Fruit fly (Drosophila melanogaster): ENCODE data around the gene Ctps.
A peak's percentile ranks its signal among the peaks of the same experiment; 100 is the strongest.

Ctps gene

DNA sequence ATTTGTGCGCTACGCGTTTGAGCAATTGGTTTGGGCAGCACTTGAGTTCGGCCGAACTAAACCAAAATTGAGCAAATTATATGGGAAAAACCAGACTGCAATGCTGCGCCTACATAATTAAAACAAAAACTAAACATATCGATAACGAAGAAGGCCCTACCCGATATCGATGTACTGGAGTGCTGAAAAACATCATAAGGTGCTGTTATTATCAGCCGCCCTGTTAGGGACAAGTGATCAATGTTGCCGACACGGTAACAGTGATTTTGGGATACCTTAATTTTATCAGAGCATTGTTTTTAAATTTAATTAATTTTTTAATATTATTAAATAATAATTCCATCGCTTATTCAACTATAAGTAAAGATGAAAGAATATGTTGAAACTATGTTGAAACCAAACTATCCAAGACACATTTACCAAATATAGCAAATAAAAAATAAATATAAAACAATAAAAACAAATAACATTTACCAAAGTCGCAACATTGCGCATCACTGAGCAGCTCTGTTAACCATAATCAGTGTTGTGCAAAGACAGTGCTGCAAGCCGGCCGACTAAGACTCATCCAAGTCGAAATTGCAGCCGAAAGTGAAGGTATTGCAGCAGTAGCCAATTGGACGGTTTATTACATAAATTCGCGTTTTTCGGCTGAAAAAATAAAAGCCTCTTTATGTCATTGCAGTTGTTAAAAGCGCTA lies 3.0 kb upstream of the Ctps start, which contains the start of the genes sstn, Plp and GlyRS (continued):
- no peak for TF ChIP-seq CG16815 (GFP tag; optimal IDR thresholded peaks at IDR 0.05)
- TF ChIP-seq sd (tag; optimal IDR thresholded peaks at IDR 0.05): no peak
- TF ChIP-seq CG4617 (GFP tag; optimal IDR thresholded peaks at IDR 0.05; ENCODE audit: borderline replicate concordance): peak; percentile 35
- TF ChIP-seq slou (GFP tag; optimal IDR thresholded peaks at IDR 0.05): no peak
- TF ChIP-seq nom (GFP tag; optimal IDR thresholded peaks at IDR 0.05): no peak
- TF ChIP-seq CG13296 (GFP tag; optimal IDR thresholded peaks at IDR 0.05): peak; percentile 49
- TF ChIP-seq mld (GFP tag; IDR thresholded peaks at IDR 0.05; ENCODE audit: partially characterized antibody): no peak
- TF ChIP-seq Dad (GFP tag; optimal IDR thresholded peaks at IDR 0.05): no peak
- no peak for TF ChIP-seq CG8359 (GFP tag; optimal IDR thresholded peaks at IDR 0.05; ENCODE audit: borderline replicate concordance)
- TF ChIP-seq CG2678 (tag; optimal IDR thresholded peaks at IDR 0.05): peak; percentile 61
- no peak for TF ChIP-seq CG8281 (tag; optimal IDR thresholded peaks at IDR 0.05)
- TF ChIP-seq NK7.1 (GFP tag; optimal IDR thresholded peaks at IDR 0.05): no peak
- no peak for TF ChIP-seq CG1024 (GFP tag; IDR thresholded peaks at IDR 0.05)
- peak; percentile 28 for TF ChIP-seq CG4820 (GFP tag; optimal IDR thresholded peaks at IDR 0.05)
- TF ChIP-seq stwl (tag; optimal IDR thresholded peaks at IDR 0.05): peak; percentile 56
- TF ChIP-seq Dek (tag; optimal IDR thresholded peaks at IDR 0.05): peak; percentile 24
- no peak for TF ChIP-seq Mad (GFP tag; optimal IDR thresholded peaks at IDR 0.05)
- TF ChIP-seq Fer3 (tag; optimal IDR thresholded peaks at IDR 0.05): peak; percentile 16
- TF ChIP-seq CG10979 (tag; optimal IDR thresholded peaks at IDR 0.05): peak; percentile 22
- no peak for TF ChIP-seq ken (GFP tag; IDR thresholded peaks at IDR 0.05)
- TF ChIP-seq CG12155 (GFP tag; optimal IDR thresholded peaks at IDR 0.05): peak; percentile 31
- peak; percentile 61 for TF ChIP-seq CG8290 (GFP tag; optimal IDR thresholded peaks at IDR 0.05)
- TF ChIP-seq CG8290 (tag; optimal IDR thresholded peaks at IDR 0.05): peak in 1 of 2 experiments; percentile 1
- no peak for TF ChIP-seq CG11456 (GFP tag; IDR thresholded peaks at IDR 0.05)
- no peak for TF ChIP-seq CG16779 (GFP tag; IDR thresholded peaks at IDR 0.05)
- no peak for TF ChIP-seq CG6272 (GFP tag; IDR thresholded peaks at IDR 0.05)
- no peak for TF ChIP-seq CG4730 (GFP tag; IDR thresholded peaks at IDR 0.05)
- no peak for TF ChIP-seq GATAe (GFP tag; conservative IDR thresholded peaks at IDR 0.05)
- TF ChIP-seq usp (GFP tag; optimal IDR thresholded peaks at IDR 0.05): no peak
- TF ChIP-seq CG6254 (GFP tag; optimal IDR thresholded peaks at IDR 0.05): no peak
- peak; percentile 17 for TF ChIP-seq Dp (GFP tag; optimal IDR thresholded peaks at IDR 0.05)
- no peak for TF ChIP-seq ems (GFP tag; optimal IDR thresholded peaks at IDR 0.05)
- peak in 1 of 3 experiments; percentile 40 for TF ChIP-seq lola (GFP tag; optimal IDR thresholded peaks at IDR 0.05)
- no peak for TF ChIP-seq CG1647 (GFP tag; optimal IDR thresholded peaks at IDR 0.05)
- TF ChIP-seq HLH3B (GFP tag; IDR thresholded peaks at IDR 0.05): no peak
- TF ChIP-seq twi (tag; optimal IDR thresholded peaks at IDR 0.05): peak; percentile 26
- no peak for TF ChIP-seq ab (GFP tag; optimal IDR thresholded peaks at IDR 0.05)
- TF ChIP-seq unpg (GFP tag; optimal IDR thresholded peaks at IDR 0.05): peak; percentile 8
- peak; percentile 61 for TF ChIP-seq phol (tag; optimal IDR thresholded peaks at IDR 0.05)
- no peak for TF ChIP-seq Hand (GFP tag; optimal IDR thresholded peaks at IDR 0.05)
- no peak for TF ChIP-seq chn (GFP tag; optimal IDR thresholded peaks at IDR 0.05)
- peak; percentile 68 for TF ChIP-seq Sox100B (GFP tag; optimal IDR thresholded peaks at IDR 0.05)
- no peak for TF ChIP-seq Stat92E (GFP tag; optimal IDR thresholded peaks at IDR 0.05)
- TF ChIP-seq D (optimal IDR thresholded peaks at IDR 0.05): no peak
- peak; percentile 27 for TF ChIP-seq D (GFP tag; optimal IDR thresholded peaks at IDR 0.05)
- no peak for TF ChIP-seq CG8089 (GFP tag; optimal IDR thresholded peaks at IDR 0.05)
- peak in 1 of 2 experiments; percentile 8 for TF ChIP-seq insv (GFP tag; optimal IDR thresholded peaks at IDR 0.05)
- TF ChIP-seq tin (GFP tag; optimal IDR thresholded peaks at IDR 0.05): peak; percentile 5
- no peak for TF ChIP-seq CG16863 (GFP tag; optimal IDR thresholded peaks at IDR 0.05)
- no peak for TF ChIP-seq CG6175 (GFP tag; IDR thresholded peaks at IDR 0.05)

Data from whole organism, embryonic.